Worm (Caenorhabditis elegans): ENCODE measurements around the gene bud-31.
A peak's percentile ranks its signal among the peaks of the same experiment; 100 is the strongest.

bud-31 gene

DNA sequence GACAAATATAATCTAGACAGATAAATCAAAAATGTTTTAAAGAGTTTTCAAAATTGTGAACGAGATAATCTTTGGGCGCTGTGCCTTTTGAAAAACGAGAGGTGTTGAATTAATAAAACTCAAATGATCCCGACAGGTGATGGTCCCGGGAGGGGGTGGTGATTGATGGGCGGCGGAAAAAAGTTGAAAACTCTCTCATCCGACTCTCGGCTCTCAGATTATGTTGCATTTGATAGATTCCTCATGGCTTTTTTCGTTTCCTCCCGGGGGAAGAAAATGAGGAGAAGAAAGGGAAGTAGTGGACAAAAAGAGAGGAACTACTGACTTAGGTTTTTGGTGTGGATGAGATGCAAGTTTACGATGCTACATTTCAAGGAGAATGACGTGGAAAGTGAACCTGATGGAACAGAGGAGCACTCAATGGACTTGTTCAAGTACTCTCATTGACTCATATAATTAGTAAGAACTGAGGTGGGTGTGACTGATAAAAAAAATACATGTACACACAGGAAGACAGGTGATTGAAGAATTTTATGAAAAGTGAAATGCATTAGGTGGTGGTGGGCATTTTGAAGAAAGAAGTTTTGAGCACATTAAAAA is 35.1 kb upstream of the bud-31 start:
- TF ChIP-seq fkh-10 (GFP tag; optimal IDR thresholded peaks at IDR 0.05) (no peak), sea-2 (GFP tag; optimal IDR thresholded peaks at IDR 0.05) (no peak), lin-39 (tag; optimal IDR thresholded peaks at IDR 0.05) (peak; percentile 66), unc-62 (GFP tag; optimal IDR thresholded peaks at IDR 0.05) (peak; percentile 42)

DNA sequence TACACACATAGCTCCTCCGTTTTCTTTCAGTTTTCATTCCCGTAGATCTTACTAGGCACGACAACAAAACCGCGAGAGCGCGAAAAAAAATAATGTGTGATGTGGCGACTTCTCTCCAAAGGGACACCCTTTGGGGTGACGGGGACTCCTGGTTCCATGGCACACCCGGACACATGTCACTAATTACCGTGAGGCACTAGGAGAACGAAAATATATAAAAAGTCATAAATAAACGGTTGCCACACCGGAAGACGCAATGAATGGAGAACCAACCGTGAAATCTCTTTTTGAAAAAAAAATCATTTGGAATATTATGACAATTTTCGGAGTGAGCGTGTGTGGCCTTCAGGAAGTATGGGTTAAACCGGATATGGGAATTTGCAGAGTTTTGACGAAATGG is 34.1 kb upstream of the bud-31 start:
- TF ChIP-seq fkh-2 (tag; optimal IDR thresholded peaks at IDR 0.05) (no peak), elt-2 (tag; optimal IDR thresholded peaks at IDR 0.05) (no peak), eor-1 (tag; optimal IDR thresholded peaks at IDR 0.05) (no peak), elt-3 (tag; optimal IDR thresholded peaks at IDR 0.05) (no peak), fos-1 (tag; optimal IDR thresholded peaks at IDR 0.05) (no peak), nhr-43 (tag; optimal IDR thresholded peaks at IDR 0.05; ENCODE audit: poor library complexity, severe bottlenecking) (no peak), snpc-4 (tag; optimal IDR thresholded peaks at IDR 0.05) (no peak), zag-1 (tag; optimal IDR thresholded peaks at IDR 0.05) (no peak)

DNA sequence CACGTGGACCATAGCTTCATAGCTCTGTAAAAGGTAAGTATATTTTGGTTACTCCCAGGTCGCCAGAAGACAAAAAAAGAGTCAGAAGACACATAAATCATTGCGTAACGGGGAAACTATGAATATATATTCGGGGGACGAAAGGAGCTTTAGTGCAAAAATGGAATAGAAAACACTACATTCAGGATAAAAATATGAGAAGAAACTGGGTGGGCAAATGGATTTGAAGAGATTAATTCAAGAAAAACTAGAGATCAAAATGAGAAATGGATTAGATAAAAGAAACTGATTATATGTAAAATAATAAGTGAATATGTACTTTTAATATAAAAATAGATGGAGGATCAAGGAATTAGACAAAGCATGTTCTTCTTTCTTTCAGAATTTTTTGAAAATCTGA is 31.1 kb upstream of the bud-31 start, which contains the start of gene C07A9.12:
C07A9.12 (minus strand) TSS at position 101 of the 400 bp plus-strand sequence.
- no peak for TF ChIP-seq pha-4 (tag; optimal IDR thresholded peaks at IDR 0.05)
- TF ChIP-seq ztf-11 (tag; optimal IDR thresholded peaks at IDR 0.05) = no peak

DNA sequence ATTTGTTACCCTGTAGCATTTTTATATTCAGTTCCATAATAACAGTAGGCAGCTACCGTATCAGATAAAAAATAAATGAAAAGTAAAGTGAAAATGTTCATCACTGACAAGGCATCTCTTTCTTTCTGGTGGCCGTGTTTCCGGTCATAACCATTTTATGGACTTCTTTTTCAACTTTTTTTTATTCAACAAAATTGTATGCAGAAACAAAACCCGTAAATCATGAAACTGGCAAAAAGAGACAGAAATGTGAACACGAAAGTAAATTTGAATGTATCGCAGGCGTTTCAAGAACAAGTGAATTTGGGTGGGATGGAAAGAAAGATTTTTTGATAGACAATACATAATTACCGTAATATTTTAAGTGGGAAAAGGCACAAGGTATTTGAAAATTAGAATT is 28.8 kb upstream of the bud-31 start, which contains the start of gene clec-162:
clec-162 (minus strand) TSS at position 101 of the 400 bp plus-strand sequence.
- TF ChIP-seq elt-1 (tag; optimal IDR thresholded peaks at IDR 0.05) (no peak), ceh-28 (tag; optimal IDR thresholded peaks at IDR 0.05) (no peak), hmg-11 (tag; optimal IDR thresholded peaks at IDR 0.05) (no peak), ceh-9 (tag; optimal IDR thresholded peaks at IDR 0.05) (no peak), fos-1 (tag; optimal IDR thresholded peaks at IDR 0.05) (no peak), nhr-25 (tag; optimal IDR thresholded peaks at IDR 0.05) (no peak), skn-1 (tag; optimal IDR thresholded peaks at IDR 0.05) (no peak), ztf-11 (tag; optimal IDR thresholded peaks at IDR 0.05) (no peak), fkh-2 (tag; optimal IDR thresholded peaks at IDR 0.05) (no peak), fkh-10 (GFP tag; optimal IDR thresholded peaks at IDR 0.05) (no peak), ama-1 (optimal IDR thresholded peaks at IDR 0.05) (no peak), pha-4 (tag; optimal IDR thresholded peaks at IDR 0.05) (no peak), ceh-82 (tag; optimal IDR thresholded peaks at IDR 0.05) (no peak), daf-12 (tag; optimal IDR thresholded peaks at IDR 0.05) (no peak)

DNA sequence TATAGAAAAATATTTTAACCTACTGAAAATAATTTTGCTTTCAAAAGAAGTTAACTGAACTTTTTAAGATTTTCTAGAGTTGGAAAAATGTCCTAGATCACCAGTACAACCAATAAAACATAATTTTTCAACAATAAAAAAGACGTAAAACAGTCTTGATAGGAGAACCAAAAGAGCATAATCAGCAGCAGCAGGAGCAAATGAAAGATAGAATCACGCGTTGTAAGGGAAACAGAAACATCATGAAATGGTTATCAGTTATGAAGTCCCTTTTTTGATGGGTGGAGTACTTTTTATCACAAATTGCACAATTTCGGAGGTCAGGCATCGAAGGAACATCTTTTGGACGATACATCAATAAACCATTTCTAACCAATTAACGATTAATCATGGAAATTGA is 25.7 kb upstream of the bud-31 start:
- peak; percentile 35 for TF ChIP-seq pha-4 (tag; optimal IDR thresholded peaks at IDR 0.05)
- peak; percentile 97 for TF ChIP-seq elt-2 (tag; optimal IDR thresholded peaks at IDR 0.05)
- TF ChIP-seq elt-1 (tag; optimal IDR thresholded peaks at IDR 0.05) = no peak
- TF ChIP-seq pqm-1 (tag; optimal IDR thresholded peaks at IDR 0.05) = peak; percentile 95
- TF ChIP-seq jun-1 (tag; optimal IDR thresholded peaks at IDR 0.05) = peak; percentile 16

DNA sequence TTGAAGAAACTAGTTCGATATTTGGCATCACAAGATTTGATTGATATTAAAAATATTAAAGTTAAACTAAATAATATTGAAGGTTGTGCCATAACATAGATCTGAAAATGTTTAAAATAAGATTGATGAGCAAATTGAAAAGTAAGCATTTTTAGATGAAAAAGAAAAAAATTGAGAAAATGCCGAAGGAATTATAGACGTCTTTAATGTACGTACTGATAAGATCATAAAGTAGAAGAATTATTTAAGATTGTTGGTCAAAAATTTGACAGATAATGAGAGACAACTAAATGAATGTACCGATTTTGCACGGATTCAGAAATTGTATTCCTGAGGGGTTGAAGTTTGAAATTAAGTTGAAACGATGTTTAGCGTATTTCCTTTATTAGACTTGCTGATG is 23.9 kb upstream of the bud-31 start, which contains the start of gene ncx-7:
ncx-7 (minus strand) TSS at position 101 of the 400 bp plus-strand sequence.
- TF ChIP-seq R02D3.7 (tag; optimal IDR thresholded peaks at IDR 0.05) = no peak
- no peak for TF ChIP-seq aly-2 (tag; optimal IDR thresholded peaks at IDR 0.05)
- TF ChIP-seq ceh-28 (tag; optimal IDR thresholded peaks at IDR 0.05) = no peak
- no peak for TF ChIP-seq ztf-4 (tag; optimal IDR thresholded peaks at IDR 0.05)
- TF ChIP-seq snpc-4 (tag; optimal IDR thresholded peaks at IDR 0.05) = no peak
- no peak for TF ChIP-seq nhr-77 (tag; optimal IDR thresholded peaks at IDR 0.05)
- TF ChIP-seq nhr-67 (tag; optimal IDR thresholded peaks at IDR 0.05) = no peak
- peak; percentile 36 for TF ChIP-seq pqm-1 (tag; optimal IDR thresholded peaks at IDR 0.05)
- no peak for TF ChIP-seq nhr-12 (tag; optimal IDR thresholded peaks at IDR 0.05)
- no peak for TF ChIP-seq nhr-237 (tag; optimal IDR thresholded peaks at IDR 0.05)
- no peak for TF ChIP-seq ceh-9 (tag; optimal IDR thresholded peaks at IDR 0.05)
- TF ChIP-seq jun-1 (tag; optimal IDR thresholded peaks at IDR 0.05) = no peak
- TF ChIP-seq hmg-11 (tag; optimal IDR thresholded peaks at IDR 0.05) = no peak
- TF ChIP-seq elt-2 (tag; optimal IDR thresholded peaks at IDR 0.05) = peak; percentile 58
- TF ChIP-seq unc-62 (GFP tag; optimal IDR thresholded peaks at IDR 0.05) = no peak
- TF ChIP-seq egl-5 (tag; optimal IDR thresholded peaks at IDR 0.05) = no peak
